Worm (Caenorhabditis elegans) whole organism, midembryonic: ENCODE results near the gene C45G9.6.

Source experiments
- T22C8.4 ChIP-seq: fragments of 200-800 bp; sonication (Bioruptor generic); IDR thresholded peaks from 2 replicates; pipeline ENCODE4 v1.3.6; 2022; ENCODE audit warnings: missing genetic modification characterization, missing compliant biosample characterization
- cog-1 ChIP-seq: sonication (generic microtip); optimal IDR thresholded peaks from 2 replicates; lab custom pipeline; 2016; ENCODE audit warnings: missing genetic modification characterization, missing compliant biosample characterization
- flt-1 ChIP-seq: fragments of 200-800 bp; sonication (Bioruptor generic); IDR thresholded peaks from 2 replicates; pipeline ENCODE4 v1.3.6; 2022; ENCODE audit warnings: missing genetic modification characterization, missing compliant biosample characterization
- klf-2 ChIP-seq: fragments of 200-800 bp; sonication (Bioruptor generic); conservative IDR thresholded peaks from 2 replicates; pipeline ENCODE4 v1.3.6; 2022; ENCODE audit warnings: missing genetic modification reagents, missing genetic modification characterization, missing compliant biosample characterization
- med-1 ChIP-seq: sonication (generic microtip); optimal IDR thresholded peaks from 2 replicates; lab custom pipeline; 2017; ENCODE audit warnings: missing genetic modification characterization, mild to moderate bottlenecking, missing compliant biosample characterization, antibody characterized with exemption, missing genetic modification reagents; ENCODE audit not compliant: insufficient read depth
- ref-1 ChIP-seq: fragments of 200-800 bp; sonication (Bioruptor generic); conservative IDR thresholded peaks from 2 replicates; pipeline ENCODE4 v1.3.6; 2022; ENCODE audit warnings: missing genetic modification reagents, missing genetic modification characterization, missing compliant biosample characterization
- tab-1 ChIP-seq: fragments of 200-800 bp; sonication (Bioruptor generic); IDR thresholded peaks from 2 replicates; pipeline ENCODE4 v1.3.6; 2022; ENCODE audit warnings: missing genetic modification characterization, missing compliant biosample characterization
- ztf-23 ChIP-seq: fragments of 200-800 bp; sonication (Bioruptor generic); IDR thresholded peaks from 2 replicates; pipeline ENCODE4 v1.3.6; 2022; ENCODE audit warnings: missing genetic modification reagents, missing genetic modification characterization, missing compliant biosample characterization
- ztf-29 ChIP-seq: fragments of 200-800 bp; sonication (Bioruptor generic); IDR thresholded peaks from 2 replicates; pipeline ENCODE4 v1.3.6; 2022; ENCODE audit warnings: missing genetic modification reagents, missing genetic modification characterization, missing compliant biosample characterization

C45G9.6 gene

DNA sequence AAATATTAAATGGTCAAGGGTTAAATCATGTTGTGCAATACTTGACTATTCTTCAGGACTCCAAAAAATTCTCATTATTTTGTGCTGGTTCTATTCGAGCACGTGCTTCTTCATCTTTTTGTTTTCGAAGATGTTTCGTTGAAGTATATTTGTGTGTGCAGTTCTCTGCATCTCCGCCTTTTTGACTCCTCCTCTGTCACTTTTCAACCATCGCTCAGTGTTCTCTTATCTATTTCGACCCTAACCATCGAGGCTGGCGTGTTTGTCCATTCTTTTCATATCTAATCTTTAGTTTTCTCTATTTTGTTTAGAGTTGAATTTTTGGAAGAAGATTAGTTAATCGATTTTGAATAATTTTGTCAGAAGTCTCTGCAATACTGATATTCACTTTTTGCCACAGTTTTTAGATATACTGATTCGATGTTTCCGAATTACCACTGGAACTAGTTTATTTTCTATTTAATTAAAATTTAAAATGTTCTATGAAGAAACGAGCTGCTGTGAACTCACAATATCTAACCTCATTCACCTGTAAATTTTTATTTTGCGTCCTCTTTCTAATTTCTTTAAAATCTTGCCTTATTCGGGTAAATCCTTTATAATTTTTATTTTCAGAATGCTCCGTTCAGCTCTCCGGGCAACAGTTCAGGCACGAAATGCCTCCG is 41.0 kb downstream of the C45G9.6 start, which contains the start of gene alh-1:
Gene alh-1, plus strand, starts transcription at position 615 of the 665 bp plus-strand sequence.
- TF ChIP-seq ztf-29 (GFP tag; lab: Robert Waterston, UW) (no peak), med-1 (GFP tag; lab: Kevin White, UChicago) (no peak), ztf-23 (no peak), cog-1 (tag; lab: Kevin White, UChicago) (no peak), ref-1 (GFP tag; lab: Robert Waterston, UW) (no peak), flt-1 (no peak), T22C8.4 (GFP tag; lab: Robert Waterston, UW) (no peak), klf-2 (GFP tag; lab: Robert Waterston, UW) (no peak), tab-1 (GFP tag; lab: Robert Waterston, UW) (no peak)

DNA sequence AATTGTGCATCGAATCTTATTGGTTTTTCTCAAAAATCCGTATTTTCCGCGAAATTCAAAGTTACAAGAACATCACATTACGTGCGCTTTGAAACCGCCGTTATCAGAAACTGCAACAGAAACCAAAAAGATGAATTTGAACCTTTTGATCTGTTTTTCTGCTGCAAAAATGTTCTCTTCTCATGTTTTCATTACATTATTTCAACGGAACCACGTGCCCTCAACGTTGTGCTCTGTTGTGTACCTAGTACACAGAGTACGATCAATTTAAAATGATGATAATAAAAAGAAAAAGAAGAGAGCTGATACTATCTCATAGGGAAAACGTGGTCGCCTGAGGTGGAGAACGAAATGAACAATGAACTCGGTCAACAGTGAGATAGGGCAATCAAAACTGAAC is 41.8 kb downstream of the C45G9.6 start:
- TF ChIP-seq cog-1 (tag; lab: Kevin White, UChicago) = no peak
- TF ChIP-seq tab-1 (GFP tag; lab: Robert Waterston, UW) = no peak
- TF ChIP-seq flt-1 = no peak
- no peak for TF ChIP-seq ref-1 (GFP tag; lab: Robert Waterston, UW)
- TF ChIP-seq ztf-29 (GFP tag; lab: Robert Waterston, UW) = no peak
- no peak for TF ChIP-seq T22C8.4 (GFP tag; lab: Robert Waterston, UW)
- TF ChIP-seq ztf-23 = no peak
- no peak for TF ChIP-seq med-1 (GFP tag; lab: Kevin White, UChicago)
- TF ChIP-seq klf-2 (GFP tag; lab: Robert Waterston, UW) = no peak

DNA sequence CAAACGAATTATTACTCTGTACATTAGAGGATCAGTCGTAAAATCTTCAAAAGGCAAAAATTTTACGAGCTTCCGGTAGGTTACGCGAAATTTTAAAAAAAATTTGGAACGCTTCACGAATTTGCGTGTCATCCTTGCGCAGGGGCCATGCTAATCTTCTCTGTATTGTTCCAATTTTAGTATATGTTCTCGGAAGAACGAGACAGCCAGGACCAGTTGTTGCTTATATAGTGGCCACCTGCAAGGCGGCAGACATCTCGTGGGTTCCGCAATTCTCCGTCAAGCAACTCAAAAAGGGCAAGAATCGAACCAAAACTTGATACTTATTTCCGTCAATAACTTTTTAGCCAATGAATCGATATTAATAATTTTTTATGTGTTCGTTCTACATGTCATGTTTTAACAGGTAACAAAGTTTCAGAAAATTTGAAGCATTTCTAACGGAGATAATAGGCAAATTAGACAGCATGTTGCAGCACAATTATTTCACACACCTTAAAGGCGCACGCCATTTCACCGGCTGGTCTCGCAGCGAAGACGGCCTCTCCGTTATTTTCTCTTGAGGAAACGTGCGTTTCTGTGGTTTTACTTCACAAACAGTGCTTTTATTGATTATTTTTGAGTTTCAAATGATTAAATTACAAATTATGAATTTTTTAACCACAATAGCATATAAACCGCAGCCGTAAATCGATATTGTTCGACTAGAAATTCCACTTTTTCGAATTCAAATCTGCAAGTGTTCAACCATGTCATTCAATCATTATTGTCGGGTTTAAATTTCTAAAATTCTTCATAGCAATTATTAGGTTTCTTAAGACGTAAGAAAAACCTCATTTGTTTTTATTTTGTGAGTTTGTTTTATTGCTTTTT is 44.7 kb downstream of the C45G9.6 start:
- TF ChIP-seq flt-1 (peak; percentile 90), ztf-29 (GFP tag; lab: Robert Waterston, UW) (peak; percentile 68), med-1 (GFP tag; lab: Kevin White, UChicago) (peak; percentile 15), T22C8.4 (GFP tag; lab: Robert Waterston, UW) (peak; percentile 73), ztf-23 (peak; percentile 78), ref-1 (GFP tag; lab: Robert Waterston, UW) (peak; percentile 62), tab-1 (GFP tag; lab: Robert Waterston, UW) (peak; percentile 85), klf-2 (GFP tag; lab: Robert Waterston, UW) (peak; percentile 74), cog-1 (tag; lab: Kevin White, UChicago) (peak; percentile 79)

DNA sequence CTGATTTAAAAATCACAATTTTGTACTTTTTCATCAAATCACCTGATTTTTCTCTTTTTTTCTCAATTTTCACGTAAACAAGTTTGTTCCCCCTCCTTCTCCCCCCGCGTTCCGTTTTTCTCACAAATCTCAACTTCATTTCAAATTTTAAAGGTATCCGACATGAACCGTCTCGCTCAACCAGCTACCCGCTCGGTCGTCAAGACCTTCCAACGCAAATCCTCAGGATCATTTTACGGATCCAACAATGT is 45.2 kb downstream of the C45G9.6 start, which contains the start of gene cox-6A:
Gene cox-6A, plus strand, starts transcription at position 152 of the 251 bp plus-strand sequence.
- TF ChIP-seq tab-1 (GFP tag; lab: Robert Waterston, UW) (no peak), ztf-29 (GFP tag; lab: Robert Waterston, UW) (no peak), T22C8.4 (GFP tag; lab: Robert Waterston, UW) (no peak), cog-1 (tag; lab: Kevin White, UChicago) (no peak), med-1 (GFP tag; lab: Kevin White, UChicago) (no peak), klf-2 (GFP tag; lab: Robert Waterston, UW) (no peak), ref-1 (GFP tag; lab: Robert Waterston, UW) (no peak), flt-1 (no peak), ztf-23 (no peak)

DNA sequence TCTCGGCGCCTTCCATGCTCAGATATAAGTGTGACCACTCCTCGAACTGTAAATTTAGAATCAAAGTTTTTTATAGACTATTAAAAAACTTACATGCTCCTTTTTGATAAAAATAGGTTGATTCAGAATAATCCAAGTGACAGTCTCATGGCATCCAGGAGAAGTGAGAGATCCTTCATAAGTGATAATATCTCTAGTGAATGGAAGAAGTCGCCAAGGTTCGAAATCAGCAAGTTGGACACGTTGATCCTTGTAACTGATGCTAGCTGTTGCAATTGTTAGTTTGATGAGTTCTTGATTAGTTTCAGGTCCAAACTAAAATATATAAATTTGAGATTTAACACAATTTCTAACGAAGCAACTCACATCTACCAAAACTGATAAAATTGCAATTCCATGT is 47.0 kb downstream of the C45G9.6 start:
- TF ChIP-seq ztf-29 (GFP tag; lab: Robert Waterston, UW) (no peak), klf-2 (GFP tag; lab: Robert Waterston, UW) (no peak), ref-1 (GFP tag; lab: Robert Waterston, UW) (no peak), T22C8.4 (GFP tag; lab: Robert Waterston, UW) (no peak), tab-1 (GFP tag; lab: Robert Waterston, UW) (no peak), ztf-23 (no peak), cog-1 (tag; lab: Kevin White, UChicago) (no peak), med-1 (GFP tag; lab: Kevin White, UChicago) (no peak), flt-1 (no peak)

DNA sequence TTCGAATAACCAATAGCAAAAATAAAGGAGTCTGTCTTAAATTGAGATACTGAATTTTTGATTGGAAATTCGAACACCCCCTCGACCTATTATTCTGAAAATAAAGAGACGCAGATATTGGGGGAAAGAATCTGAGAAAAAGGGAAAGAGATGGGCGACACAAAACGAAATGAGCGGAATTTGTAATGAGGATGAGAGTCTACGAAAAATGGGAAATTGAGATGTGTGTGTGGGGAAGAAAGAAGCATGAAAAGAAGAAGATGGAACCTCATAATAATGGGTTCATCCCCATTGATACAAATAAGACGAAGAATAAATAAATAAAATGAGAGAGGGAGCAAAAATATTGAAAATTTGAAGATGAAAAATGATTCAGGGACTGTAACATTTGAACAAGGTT is 49.3 kb downstream of the C45G9.6 start, which contains the start of gene cah-1:
Gene cah-1, minus strand, starts transcription at position 101 of the 400 bp plus-strand sequence.
- no peak for TF ChIP-seq med-1 (GFP tag; lab: Kevin White, UChicago)
- no peak for TF ChIP-seq ztf-29 (GFP tag; lab: Robert Waterston, UW)

DNA sequence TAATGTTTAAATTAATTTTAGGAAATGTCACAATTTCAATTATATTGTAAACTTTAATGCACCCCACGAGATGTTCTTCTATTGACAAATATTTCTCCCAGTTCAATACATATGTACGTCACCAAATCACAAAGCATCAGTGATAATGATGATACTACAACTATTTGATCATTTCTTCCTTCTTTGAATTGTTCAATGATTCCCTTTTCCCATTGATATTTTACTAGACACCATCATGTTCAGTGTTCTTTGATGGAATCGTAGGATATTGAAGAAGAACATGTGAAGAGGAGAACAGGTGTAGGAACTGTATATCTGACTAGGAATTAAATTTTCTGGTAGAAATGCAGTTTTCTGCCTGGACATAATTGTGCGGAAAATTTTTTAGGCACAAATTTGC is 53.2 kb downstream of the C45G9.6 start:
- TF ChIP-seq klf-2 (GFP tag; lab: Robert Waterston, UW) = no peak
- TF ChIP-seq ref-1 (GFP tag; lab: Robert Waterston, UW) = no peak
- no peak for TF ChIP-seq cog-1 (tag; lab: Kevin White, UChicago)
- no peak for TF ChIP-seq ztf-23
- no peak for TF ChIP-seq flt-1
